Worm (Caenorhabditis elegans) whole organism, L3 larva: ENCODE data around the gene pfn-3.

Source experiments
- R02D3.7 ChIP-seq: fragments of 150-350 bp; optimal IDR thresholded peaks from 2 replicates; lab custom pipeline; 2014; ENCODE audit warnings: missing biosample characterization, missing genetic modification characterization
- ceh-16 ChIP-seq: sonication (generic microtip); optimal IDR thresholded peaks from 2 replicates; lab custom pipeline; 2017; ENCODE audit warnings: missing biosample characterization, missing genetic modification characterization
- ceh-28 ChIP-seq: fragments of 150-350 bp; optimal IDR thresholded peaks from 2 replicates; lab custom pipeline; 2014; ENCODE audit warnings: missing biosample characterization, missing genetic modification reagents, missing genetic modification characterization
- elt-2 ChIP-seq: sonication (generic microtip); optimal IDR thresholded peaks from 2 replicates; lab custom pipeline; 2016; ENCODE audit warnings: missing genetic modification reagents, mild to moderate bottlenecking, missing genetic modification characterization, missing compliant biosample characterization
- elt-3 ChIP-seq, 3 experiments: fragments of 150-350 bp in 1 of 3; sonication (generic microtip) in 2 of 3; optimal IDR thresholded peaks; 2 replicates in 2 of 3; 4 replicates in 1 of 3; lab custom pipeline; 2014 to 2017; ENCODE audit warnings: missing biosample characterization in 3 of 3, missing genetic modification characterization in 3 of 3
- fos-1 ChIP-seq: fragments of 150-350 bp; optimal IDR thresholded peaks from 2 replicates; lab custom pipeline; 2014; ENCODE audit warnings: missing biosample characterization, missing genetic modification characterization
- nhr-237 ChIP-seq: fragments of 150-350 bp; optimal IDR thresholded peaks from 2 replicates; lab custom pipeline; 2014; ENCODE audit warnings: missing biosample characterization, missing genetic modification characterization
- nhr-28 ChIP-seq: fragments of 150-350 bp; optimal IDR thresholded peaks from 2 replicates; lab custom pipeline; 2014; ENCODE audit warnings: missing biosample characterization, missing genetic modification characterization
- pha-4 ChIP-seq: fragments of 150-350 bp; optimal IDR thresholded peaks from 2 replicates; lab custom pipeline; 2014; ENCODE audit warnings: missing biosample characterization, missing genetic modification reagents, missing genetic modification characterization
- pqm-1 ChIP-seq: fragments of 150-350 bp; optimal IDR thresholded peaks from 2 replicates; lab custom pipeline; 2017; ENCODE audit warnings: missing biosample characterization, missing genetic modification characterization, inconsistent platforms
- snpc-4 ChIP-seq: fragments of 150-350 bp; optimal IDR thresholded peaks from 2 replicates; lab custom pipeline; 2014; ENCODE audit warnings: missing biosample characterization, missing genetic modification characterization
- ztf-4 ChIP-seq: fragments of 150-350 bp; optimal IDR thresholded peaks from 2 replicates; lab custom pipeline; 2014; ENCODE audit warnings: missing biosample characterization, missing genetic modification characterization

DNA sequence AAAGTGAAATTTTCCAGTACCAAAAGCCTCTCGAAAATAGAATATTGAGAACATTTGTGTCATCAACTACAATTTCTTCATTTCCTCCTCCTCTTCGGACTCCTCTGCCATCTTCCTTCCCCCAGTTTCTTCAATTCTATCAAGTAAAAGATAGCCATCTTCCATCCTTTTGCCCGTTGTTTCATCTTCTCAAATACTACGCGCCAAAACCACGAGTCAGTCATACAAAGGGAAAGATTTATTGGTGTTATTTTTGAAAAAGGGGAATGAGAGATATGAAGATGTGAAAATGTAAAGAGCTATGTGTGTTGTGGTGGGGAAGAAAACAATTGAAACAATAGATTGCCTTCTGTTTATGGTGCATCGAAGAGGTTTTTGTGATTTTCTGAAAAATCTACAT is 41.7 kb upstream of the pfn-3 start:
- TF ChIP-seq ceh-16 (tag; lab: Kevin White, UChicago), result no peak
- no peak for TF ChIP-seq fos-1 (tag; lab: Kevin White, UChicago)
- no peak for TF ChIP-seq snpc-4
- no peak for TF ChIP-seq elt-2 (tag; lab: Kevin White, UChicago)
- no peak for TF ChIP-seq pqm-1
- TF ChIP-seq elt-3 (tag; optimal IDR thresholded peaks at IDR 0.05; lab: Kevin White, UChicago), result no peak
- no peak for TF ChIP-seq nhr-237
- TF ChIP-seq nhr-28 (tag; lab: Kevin White, UChicago), result no peak
- TF ChIP-seq pha-4 (tag; lab: Kevin White, UChicago), result no peak
- no peak for TF ChIP-seq ceh-28 (tag; lab: Kevin White, UChicago)
- no peak for TF ChIP-seq R02D3.7 (tag; lab: Kevin White, UChicago)
- no peak for TF ChIP-seq ztf-4 (tag; lab: Kevin White, UChicago)
